Worm (Caenorhabditis elegans) whole organism, young adult: ENCODE data around the gene ubc-21.

ENCODE experiments used
- B0019.2 ChIP-seq: fragments of 200-800 bp; sonication (Bioruptor generic); conservative IDR thresholded peaks from 2 replicates; pipeline ENCODE4 v1.3.6; 2022; ENCODE audit warnings: missing genetic modification reagents, missing genetic modification characterization, missing compliant biosample characterization
- B0035.1 ChIP-seq: sonication (generic microtip); optimal IDR thresholded peaks from 2 replicates; lab custom pipeline; 2016; ENCODE audit warnings: missing genetic modification characterization, mild to moderate bottlenecking, missing compliant biosample characterization, missing genotype, missing genetic modification reagents
- D2030.7 ChIP-seq: fragments of 200-800 bp; sonication (Bioruptor generic); IDR thresholded peaks from 2 replicates; pipeline ENCODE4 v1.3.6; 2022; ENCODE audit warnings: missing genetic modification reagents, missing genetic modification characterization, missing compliant biosample characterization
- F10E7.11 ChIP-seq: sonication (generic microtip); optimal IDR thresholded peaks from 2 replicates; lab custom pipeline; 2017; ENCODE audit warnings: mild to moderate bottlenecking, missing genetic modification characterization, moderate library complexity, missing compliant biosample characterization
- F37B4.10 ChIP-seq: fragments of 200-800 bp; sonication (Bioruptor generic); IDR thresholded peaks from 2 replicates; pipeline ENCODE4 v1.3.6; 2022; ENCODE audit warnings: missing genetic modification characterization, missing compliant biosample characterization
- F52B5.7 ChIP-seq: sonication (generic microtip); optimal IDR thresholded peaks from 2 replicates; lab custom pipeline; 2016; ENCODE audit warnings: mild to moderate bottlenecking, missing genetic modification characterization, missing compliant biosample characterization
- F57A8.1 ChIP-seq: fragments of 200-800 bp; sonication (Bioruptor generic); optimal IDR thresholded peaks from 2 replicates; lab custom pipeline; 2018; ENCODE audit warnings: mild to moderate bottlenecking, missing genetic modification characterization, moderate library complexity, missing compliant biosample characterization
- K11D2.4 ChIP-seq: fragments of 200-800 bp; sonication (Bioruptor generic); IDR thresholded peaks from 2 replicates; pipeline ENCODE4 v1.3.6; 2022; ENCODE audit warnings: missing genetic modification reagents, missing genetic modification characterization, missing compliant biosample characterization
- T07F8.4 ChIP-seq: sonication (generic microtip); optimal IDR thresholded peaks from 2 replicates; lab custom pipeline; 2016; ENCODE audit warnings: mild to moderate bottlenecking, missing genetic modification characterization, moderate library complexity, missing compliant biosample characterization
- T26A5.8 ChIP-seq: sonication (generic microtip); optimal IDR thresholded peaks from 2 replicates; lab custom pipeline; 2016; ENCODE audit warnings: missing genetic modification characterization, missing compliant biosample characterization
- Y95B8A.8 ChIP-seq: fragments of 200-800 bp; sonication (Bioruptor generic); IDR thresholded peaks from 2 replicates; pipeline ENCODE4 v1.3.6; 2022; ENCODE audit warnings: missing genetic modification reagents, missing genetic modification characterization, missing compliant biosample characterization
- ZK185.1 ChIP-seq: sonication (generic microtip); optimal IDR thresholded peaks from 2 replicates; lab custom pipeline; 2016; ENCODE audit warnings: mild to moderate bottlenecking, missing genetic modification characterization, missing compliant biosample characterization; ENCODE audit not compliant: poor library complexity, severe bottlenecking
- akir-1 ChIP-seq: fragments of 200-800 bp; sonication (Bioruptor generic); optimal IDR thresholded peaks from 2 replicates; lab custom pipeline; 2018; ENCODE audit warnings: mild to moderate bottlenecking, missing genetic modification characterization, moderate library complexity, missing compliant biosample characterization
- ama-1 ChIP-seq, 3 experiments: fragments of 150-350 bp in 1 of 3; sonication (generic microtip) in 2 of 3; optimal IDR thresholded peaks; 2 replicates each; lab custom pipeline; 2014 to 2018; ENCODE audit warnings: missing biosample characterization in 2 of 3, missing genetic modification characterization in 2 of 3, missing genetic modification reagents in 2 of 3
- aptf-2 ChIP-seq: fragments of 200-800 bp; sonication (Bioruptor generic); conservative IDR thresholded peaks from 2 replicates; pipeline ENCODE4 v1.3.6; 2022; ENCODE audit warnings: missing genetic modification reagents, missing genetic modification characterization, missing compliant biosample characterization
- aptf-3 ChIP-seq: fragments of 200-800 bp; sonication (Bioruptor generic); IDR thresholded peaks from 2 replicates; pipeline ENCODE4 v1.3.6; 2022; ENCODE audit warnings: missing genetic modification characterization, missing compliant biosample characterization
- bed-2 ChIP-seq: fragments of 200-800 bp; sonication (Bioruptor generic); IDR thresholded peaks from 2 replicates; pipeline ENCODE4 v1.3.6; 2022; ENCODE audit warnings: missing genetic modification reagents, missing genetic modification characterization, missing compliant biosample characterization
- cebp-2 ChIP-seq: fragments of 200-800 bp; sonication (Bioruptor generic); IDR thresholded peaks from 2 replicates; pipeline ENCODE4 v1.3.6; 2022; ENCODE audit warnings: missing genetic modification characterization, missing compliant biosample characterization
- ceh-27 ChIP-seq: fragments of 200-800 bp; sonication (Bioruptor generic); optimal IDR thresholded peaks from 2 replicates; lab custom pipeline; 2018; ENCODE audit warnings: mild to moderate bottlenecking, missing genetic modification characterization, moderate library complexity, missing compliant biosample characterization
- ceh-79 ChIP-seq: sonication (generic microtip); optimal IDR thresholded peaks from 2 replicates; lab custom pipeline; 2017; ENCODE audit warnings: mild to moderate bottlenecking, missing genetic modification characterization, missing compliant biosample characterization
- chd-7 ChIP-seq: sonication (generic microtip); optimal IDR thresholded peaks from 2 replicates; lab custom pipeline; 2016; ENCODE audit warnings: mild to moderate bottlenecking, missing genetic modification characterization, moderate library complexity, missing compliant biosample characterization
- dox-1 ChIP-seq: fragments of 200-800 bp; sonication (Bioruptor generic); IDR thresholded peaks from 2 replicates; pipeline ENCODE4 v1.3.6; 2022; ENCODE audit warnings: missing genetic modification reagents, missing genetic modification characterization, missing compliant biosample characterization
- egrh-3 ChIP-seq: fragments of 200-800 bp; sonication (Bioruptor generic); IDR thresholded peaks from 2 replicates; pipeline ENCODE4 v1.3.6; 2022; ENCODE audit warnings: missing genetic modification reagents, missing genetic modification characterization, missing compliant biosample characterization
- ets-4 ChIP-seq: fragments of 200-800 bp; sonication (Bioruptor generic); optimal IDR thresholded peaks from 2 replicates; lab custom pipeline; 2018; ENCODE audit warnings: mild to moderate bottlenecking, missing genetic modification characterization, missing compliant biosample characterization
- gei-17 ChIP-seq: fragments of 200-800 bp; sonication (Bioruptor generic); optimal IDR thresholded peaks from 2 replicates; lab custom pipeline; 2018; ENCODE audit warnings: mild to moderate bottlenecking, missing genetic modification characterization, missing compliant biosample characterization
- let-526 ChIP-seq: fragments of 200-800 bp; sonication (Bioruptor generic); IDR thresholded peaks from 2 replicates; pipeline ENCODE4 v1.3.6; 2022; ENCODE audit warnings: missing genetic modification reagents, missing genetic modification characterization, missing compliant biosample characterization
- let-607 ChIP-seq, 2 experiments: fragments of 200-800 bp in 1 of 2; sonication (Bioruptor generic) in 1 of 2; sonication (generic microtip) in 1 of 2; optimal IDR thresholded peaks; 2 replicates each; lab custom pipeline; 2016 to 2018; ENCODE audit warnings: mild to moderate bottlenecking in 2 of 2, missing compliant biosample characterization in 2 of 2, missing genetic modification characterization in 2 of 2, moderate library complexity in 2 of 2, missing genotype in 1 of 2
- lsy-27 ChIP-seq: sonication (generic microtip); optimal IDR thresholded peaks from 2 replicates; lab custom pipeline; 2017; ENCODE audit warnings: missing genetic modification characterization, mild to moderate bottlenecking, missing compliant biosample characterization, antibody characterized with exemption, missing genotype, borderline replicate concordance; ENCODE audit not compliant: insufficient read depth
- madf-10 ChIP-seq: sonication (generic microtip); optimal IDR thresholded peaks from 2 replicates; lab custom pipeline; 2016; ENCODE audit warnings: mild to moderate bottlenecking, missing genetic modification characterization, missing compliant biosample characterization
- madf-6 ChIP-seq: fragments of 200-800 bp; sonication (Bioruptor generic); IDR thresholded peaks from 2 replicates; pipeline ENCODE4 v1.3.6; 2022; ENCODE audit warnings: missing genetic modification reagents, missing genetic modification characterization, missing compliant biosample characterization
- mcd-1 ChIP-seq: fragments of 200-800 bp; sonication (Bioruptor generic); IDR thresholded peaks from 2 replicates; pipeline ENCODE4 v1.3.6; 2022; ENCODE audit warnings: missing genetic modification reagents, missing genetic modification characterization, missing compliant biosample characterization
- mel-28 ChIP-seq: sonication (generic microtip); optimal IDR thresholded peaks from 2 replicates; lab custom pipeline; 2016; ENCODE audit warnings: borderline replicate concordance, mild to moderate bottlenecking, missing genetic modification characterization, missing compliant biosample characterization
- nfya-1 ChIP-seq: sonication (generic microtip); optimal IDR thresholded peaks from 2 replicates; lab custom pipeline; 2017; ENCODE audit warnings: antibody characterized with exemption, missing compliant biosample characterization, missing genetic modification characterization, borderline replicate concordance; ENCODE audit not compliant: insufficient read depth
- nhr-179 ChIP-seq: sonication (generic microtip); optimal IDR thresholded peaks from 2 replicates; lab custom pipeline; 2016; ENCODE audit warnings: mild to moderate bottlenecking, missing genetic modification characterization, missing compliant biosample characterization
- nhr-80 ChIP-seq: sonication (generic microtip); optimal IDR thresholded peaks from 2 replicates; lab custom pipeline; 2016; ENCODE audit warnings: missing genetic modification characterization, missing compliant biosample characterization
- pbrm-1 ChIP-seq: fragments of 200-800 bp; sonication (Bioruptor generic); IDR thresholded peaks from 2 replicates; pipeline ENCODE4 v1.3.6; 2022; ENCODE audit warnings: missing genetic modification reagents, missing genetic modification characterization, missing compliant biosample characterization
- sea-2 ChIP-seq: fragments of 200-800 bp; sonication (Bioruptor generic); IDR thresholded peaks from 2 replicates; pipeline ENCODE4 v1.3.6; 2022; ENCODE audit warnings: missing genetic modification characterization, missing compliant biosample characterization
- snpc-1.1 ChIP-seq: sonication (generic microtip); optimal IDR thresholded peaks from 2 replicates; lab custom pipeline; 2017; ENCODE audit warnings: missing genetic modification characterization, mild to moderate bottlenecking, missing compliant biosample characterization, antibody characterized with exemption, moderate library complexity, missing genotype, missing genetic modification reagents; ENCODE audit not compliant: insufficient read depth
- snpc-1.3 ChIP-seq: sonication (generic microtip); optimal IDR thresholded peaks from 2 replicates; lab custom pipeline; 2017; ENCODE audit warnings: missing genetic modification characterization, mild to moderate bottlenecking, missing compliant biosample characterization, antibody characterized with exemption, moderate library complexity, missing genotype, missing genetic modification reagents; ENCODE audit not compliant: insufficient read depth
- tbx-9 ChIP-seq: sonication (generic microtip); optimal IDR thresholded peaks from 2 replicates; lab custom pipeline; 2016; ENCODE audit warnings: borderline replicate concordance, missing genetic modification characterization, inconsistent platforms, missing compliant biosample characterization
- tlf-1 ChIP-seq: fragments of 200-800 bp; sonication (Bioruptor generic); optimal IDR thresholded peaks from 2 replicates; lab custom pipeline; 2018; ENCODE audit warnings: mild to moderate bottlenecking, missing genetic modification characterization, missing compliant biosample characterization
- zfh-2 ChIP-seq: fragments of 200-800 bp; sonication (Bioruptor generic); conservative IDR thresholded peaks from 2 replicates; pipeline ENCODE4 v1.3.6; 2022; ENCODE audit warnings: missing genetic modification reagents, missing genetic modification characterization, missing compliant biosample characterization
- ztf-26 ChIP-seq: sonication (generic microtip); optimal IDR thresholded peaks from 2 replicates; lab custom pipeline; 2017; ENCODE audit warnings: missing genetic modification characterization, missing compliant biosample characterization
- ztf-6 ChIP-seq: fragments of 200-800 bp; sonication (Bioruptor generic); IDR thresholded peaks from 2 replicates; pipeline ENCODE4 v1.3.6; 2022; ENCODE audit warnings: missing genetic modification reagents, missing genetic modification characterization, missing compliant biosample characterization

ubc-21 gene

ce11 chrX:8869112-8869675 is at the start of gene ubc-21, which contains the start of gene ubc-22:
ubc-21 (plus strand) TSS chrX:8869625.
ubc-22 (minus strand) TSS chrX:8869162.
- TF ChIP-seq sea-2: no peak
- no peak for TF ChIP-seq madf-6
- no peak for TF ChIP-seq ceh-27 (GFP tag; lab: Kevin White, UChicago)
- no peak for TF ChIP-seq F37B4.10 (GFP tag; lab: Robert Waterston, UW)
- TF ChIP-seq F52B5.7 (tag; lab: Kevin White, UChicago): no peak
- TF ChIP-seq nhr-179: no peak
- no peak for TF ChIP-seq ama-1 (optimal IDR thresholded peaks at IDR 0.05; lab: Kevin White, UChicago)
- TF ChIP-seq ama-1 (GFP tag; optimal IDR thresholded peaks at IDR 0.05; lab: Kevin White, UChicago): no peak
- no peak for TF ChIP-seq ets-4 (GFP tag; lab: Kevin White, UChicago)
- no peak for TF ChIP-seq tbx-9 (tag; lab: Kevin White, UChicago)
- TF ChIP-seq let-526 (GFP tag; lab: Robert Waterston, UW): no peak
- no peak for TF ChIP-seq akir-1 (GFP tag; lab: Kevin White, UChicago)
- no peak for TF ChIP-seq aptf-3 (GFP tag; lab: Robert Waterston, UW)
- no peak for TF ChIP-seq lsy-27
- TF ChIP-seq, all 124 proteins: peak for 0

ce11 chrX:8819815-8820415 is 49.5 kb upstream of the ubc-21 start:
- no peak for TF ChIP-seq aptf-2
- TF ChIP-seq egrh-3: no peak
- TF ChIP-seq gei-17 (GFP tag; lab: Kevin White, UChicago): no peak
- TF ChIP-seq B0035.1 (tag; lab: Kevin White, UChicago): no peak
- no peak for TF ChIP-seq mel-28
- TF ChIP-seq F52B5.7 (tag; lab: Kevin White, UChicago): no peak
- no peak for TF ChIP-seq zfh-2 (GFP tag; lab: Robert Waterston, UW)
- no peak for TF ChIP-seq Y95B8A.8 (GFP tag; lab: Robert Waterston, UW)
- TF ChIP-seq tlf-1 (GFP tag; lab: Kevin White, UChicago): no peak
- TF ChIP-seq nhr-80 (tag; lab: Kevin White, UChicago): peak; percentile 26
- TF ChIP-seq nfya-1 (tag; lab: Kevin White, UChicago): no peak
- no peak for TF ChIP-seq snpc-1.3 (tag; lab: Kevin White, UChicago)
- TF ChIP-seq madf-6: no peak
- TF ChIP-seq dox-1 (GFP tag; lab: Robert Waterston, UW): no peak
- TF ChIP-seq D2030.7 (GFP tag; lab: Robert Waterston, UW): 0 out of 2 replicates have a peak, but pooled peaks have one; percentile 36
- no peak for TF ChIP-seq B0019.2 (GFP tag; lab: Robert Waterston, UW)
- 0 out of 2 replicates have a peak, but pooled peaks have one; percentile 52 for TF ChIP-seq pbrm-1 (GFP tag; lab: Robert Waterston, UW)
- no peak for TF ChIP-seq aptf-3 (GFP tag; lab: Robert Waterston, UW)
- no peak for TF ChIP-seq ceh-79 (tag; lab: Kevin White, UChicago)
- no peak; the same call in 1 of the 2 replicates for TF ChIP-seq mcd-1
- no peak for TF ChIP-seq chd-7
- no peak for TF ChIP-seq cebp-2
- no peak for TF ChIP-seq F10E7.11 (tag; lab: Kevin White, UChicago)
- TF ChIP-seq bed-2 (GFP tag; lab: Robert Waterston, UW): no peak
- TF ChIP-seq ets-4 (GFP tag; lab: Kevin White, UChicago): no peak
- peak in 1 of 2 experiments; percentile 43 for TF ChIP-seq let-607 (tag; optimal IDR thresholded peaks at IDR 0.05; lab: Kevin White, UChicago)
- no peak for TF ChIP-seq snpc-1.1 (tag; lab: Kevin White, UChicago)
- TF ChIP-seq madf-10 (tag; lab: Kevin White, UChicago): no peak
- no peak for TF ChIP-seq F57A8.1 (GFP tag; lab: Kevin White, UChicago)
- no peak for TF ChIP-seq ztf-6 (GFP tag; lab: Robert Waterston, UW)
- TF ChIP-seq ztf-26 (tag; lab: Kevin White, UChicago): peak; percentile 22
- no peak for TF ChIP-seq T07F8.4 (tag; lab: Kevin White, UChicago)
- peak; percentile 56 for TF ChIP-seq ZK185.1 (tag; lab: Kevin White, UChicago)
- no peak for TF ChIP-seq K11D2.4
- no peak for TF ChIP-seq T26A5.8 (tag; lab: Kevin White, UChicago)
